Worm (Caenorhabditis elegans) whole organism, late embryonic: ENCODE measurements around the gene T05C12.1.

Source experiments
- K09A11.1 ChIP-seq: sonication (generic microtip); optimal IDR thresholded peaks from 2 replicates; lab custom pipeline; 2017; ENCODE audit warnings: antibody characterized with exemption, mild to moderate bottlenecking, missing genetic modification characterization, missing compliant biosample characterization; ENCODE audit not compliant: insufficient read depth
- T23F11.4 ChIP-seq: fragments of 200-800 bp; sonication (Bioruptor generic); optimal IDR thresholded peaks from 2 replicates; lab custom pipeline; 2018; ENCODE audit warnings: mild to moderate bottlenecking, missing genetic modification characterization, missing compliant biosample characterization
- ahr-1 ChIP-seq: sonication (generic microtip); optimal IDR thresholded peaks from 2 replicates; lab custom pipeline; 2016; ENCODE audit warnings: missing genetic modification characterization, missing compliant biosample characterization
- ceh-14 ChIP-seq: sonication (generic microtip); optimal IDR thresholded peaks from 2 replicates; lab custom pipeline; 2016; ENCODE audit warnings: missing genotype, missing genetic modification characterization, missing compliant biosample characterization
- ceh-19 ChIP-seq: fragments of 200-800 bp; sonication (Bioruptor generic); optimal IDR thresholded peaks from 2 replicates; lab custom pipeline; 2018; ENCODE audit warnings: mild to moderate bottlenecking, missing genetic modification characterization, missing compliant biosample characterization
- ceh-2 ChIP-seq: sonication (generic microtip); optimal IDR thresholded peaks from 2 replicates; lab custom pipeline; 2016; ENCODE audit warnings: missing genotype, missing genetic modification characterization, missing compliant biosample characterization
- ceh-22 ChIP-seq: sonication (generic microtip); optimal IDR thresholded peaks from 2 replicates; lab custom pipeline; 2017; ENCODE audit warnings: missing biosample characterization, missing genetic modification characterization
- ceh-31 ChIP-seq: sonication (generic microtip); optimal IDR thresholded peaks from 2 replicates; lab custom pipeline; 2016; ENCODE audit warnings: missing genetic modification characterization, missing compliant biosample characterization
- ceh-48 ChIP-seq: sonication (generic microtip); optimal IDR thresholded peaks from 2 replicates; lab custom pipeline; 2016; ENCODE audit warnings: missing genetic modification characterization, inconsistent platforms, missing compliant biosample characterization
- ceh-6 ChIP-seq: fragments of 200-800 bp; sonication (Bioruptor generic); optimal IDR thresholded peaks from 2 replicates; lab custom pipeline; 2018; ENCODE audit warnings: mild to moderate bottlenecking, missing genetic modification characterization, missing compliant biosample characterization
- ceh-9 ChIP-seq: sonication (generic microtip); optimal IDR thresholded peaks from 2 replicates; lab custom pipeline; 2016; ENCODE audit warnings: mild to moderate bottlenecking, missing genetic modification characterization, inconsistent platforms, missing compliant biosample characterization
- che-1 ChIP-seq: sonication (generic microtip); optimal IDR thresholded peaks from 2 replicates; lab custom pipeline; 2016; ENCODE audit warnings: mild to moderate bottlenecking, missing genetic modification characterization, missing compliant biosample characterization
- elt-2 ChIP-seq: sonication (generic microtip); optimal IDR thresholded peaks from 2 replicates; lab custom pipeline; 2016; ENCODE audit warnings: missing genetic modification reagents, missing genetic modification characterization, missing compliant biosample characterization
- elt-4 ChIP-seq: sonication (generic microtip); optimal IDR thresholded peaks from 2 replicates; lab custom pipeline; 2016; ENCODE audit warnings: missing genetic modification characterization, missing compliant biosample characterization
- eyg-1 ChIP-seq: sonication (generic microtip); optimal IDR thresholded peaks from 2 replicates; lab custom pipeline; 2016; ENCODE audit warnings: missing genotype, missing genetic modification characterization, missing compliant biosample characterization
- fkh-10 ChIP-seq: fragments of 150-350 bp; optimal IDR thresholded peaks from 2 replicates; lab custom pipeline; 2014; ENCODE audit warnings: missing biosample characterization, missing genetic modification reagents, missing genetic modification characterization
- gmeb-2 ChIP-seq: sonication (generic microtip); optimal IDR thresholded peaks from 2 replicates; lab custom pipeline; 2016; ENCODE audit warnings: missing genetic modification characterization, inconsistent platforms, missing compliant biosample characterization
- hlh-30 ChIP-seq: sonication (generic microtip); optimal IDR thresholded peaks from 2 replicates; lab custom pipeline; 2017; ENCODE audit warnings: antibody characterized with exemption, missing genetic modification characterization, missing compliant biosample characterization; ENCODE audit not compliant: insufficient read depth
- madf-2 ChIP-seq: sonication (generic microtip); optimal IDR thresholded peaks from 2 replicates; lab custom pipeline; 2017; ENCODE audit warnings: missing genetic modification characterization, missing compliant biosample characterization
- nfya-1 ChIP-seq: sonication (generic microtip); optimal IDR thresholded peaks from 2 replicates; lab custom pipeline; 2017; ENCODE audit warnings: missing genetic modification characterization, mild to moderate bottlenecking, missing compliant biosample characterization, antibody characterized with exemption, moderate library complexity
- nhr-11 ChIP-seq: fragments of 150-350 bp; optimal IDR thresholded peaks from 2 replicates; lab custom pipeline; 2014; ENCODE audit warnings: missing biosample characterization, missing genetic modification characterization
- nhr-232 ChIP-seq: sonication (generic microtip); optimal IDR thresholded peaks from 2 replicates; lab custom pipeline; 2016; ENCODE audit warnings: missing genetic modification characterization, missing compliant biosample characterization
- npax-4 ChIP-seq: sonication (generic microtip); optimal IDR thresholded peaks from 2 replicates; lab custom pipeline; 2016; ENCODE audit warnings: missing genetic modification characterization, missing compliant biosample characterization
- pat-9 ChIP-seq: fragments of 200-800 bp; sonication (Bioruptor generic); optimal IDR thresholded peaks from 2 replicates; lab custom pipeline; 2018; ENCODE audit warnings: mild to moderate bottlenecking, missing genetic modification characterization, moderate library complexity, missing compliant biosample characterization
- pha-2 ChIP-seq: sonication (generic microtip); optimal IDR thresholded peaks from 2 replicates; lab custom pipeline; 2017; ENCODE audit warnings: mild to moderate bottlenecking, missing genetic modification characterization, missing compliant biosample characterization
- pha-4 ChIP-seq: fragments of 150-350 bp; optimal IDR thresholded peaks from 2 replicates; lab custom pipeline; 2018; ENCODE audit warnings: missing biosample characterization, missing genetic modification reagents, missing genetic modification characterization
- pros-1 ChIP-seq: fragments of 150-350 bp; optimal IDR thresholded peaks from 2 replicates; lab custom pipeline; 2014; ENCODE audit warnings: missing biosample characterization, missing genetic modification reagents, missing genetic modification characterization
- rnt-1 ChIP-seq: sonication (generic microtip); optimal IDR thresholded peaks from 2 replicates; lab custom pipeline; 2016; ENCODE audit warnings: missing genetic modification characterization, missing compliant biosample characterization
- sdc-2 ChIP-seq: sonication (generic microtip); optimal IDR thresholded peaks from 2 replicates; lab custom pipeline; 2016; ENCODE audit warnings: missing genotype, missing genetic modification characterization, missing compliant biosample characterization
- sox-2 ChIP-seq: fragments of 200-800 bp; sonication (Bioruptor generic); IDR thresholded peaks from 2 replicates; pipeline ENCODE4 v1.3.6; 2022; ENCODE audit warnings: missing genetic modification reagents, missing genetic modification characterization, missing compliant biosample characterization
- syd-9 ChIP-seq: sonication (generic microtip); optimal IDR thresholded peaks from 2 replicates; lab custom pipeline; 2016; ENCODE audit warnings: mild to moderate bottlenecking, missing genetic modification characterization, moderate library complexity, missing compliant biosample characterization
- tbx-2 ChIP-seq: sonication (generic microtip); optimal IDR thresholded peaks from 2 replicates; lab custom pipeline; 2016; ENCODE audit warnings: missing genetic modification characterization, missing compliant biosample characterization
- tbx-7 ChIP-seq: sonication (generic microtip); optimal IDR thresholded peaks from 2 replicates; lab custom pipeline; 2016; ENCODE audit warnings: missing genotype, missing genetic modification characterization, missing compliant biosample characterization
- unc-42 ChIP-seq: sonication (generic microtip); optimal IDR thresholded peaks from 2 replicates; lab custom pipeline; 2016; ENCODE audit warnings: missing genotype, missing genetic modification characterization, missing compliant biosample characterization
- unc-55 ChIP-seq: sonication (generic microtip); optimal IDR thresholded peaks from 2 replicates; lab custom pipeline; 2017; ENCODE audit warnings: missing biosample characterization, missing genetic modification reagents, missing genetic modification characterization
- unc-86 ChIP-seq: sonication (generic microtip); optimal IDR thresholded peaks from 2 replicates; lab custom pipeline; 2016; ENCODE audit warnings: missing genetic modification characterization, missing compliant biosample characterization
- zip-5 ChIP-seq: sonication (generic microtip); optimal IDR thresholded peaks from 2 replicates; lab custom pipeline; 2016; ENCODE audit warnings: missing genetic modification characterization, missing compliant biosample characterization
- ztf-16 ChIP-seq: sonication (generic microtip); optimal IDR thresholded peaks from 2 replicates; lab custom pipeline; 2017; ENCODE audit warnings: missing genetic modification characterization, missing compliant biosample characterization

T05C12.1 gene

ce11 chrII:8169283-8169682 is 4.2 kb upstream of the T05C12.1 start, which contains the start of gene T05C12.15:
T05C12.15 (plus strand) TSS chrII:8169583.
- peak; percentile 20 for TF ChIP-seq unc-55 (GFP tag; lab: Kevin White, UChicago)
- TF ChIP-seq npax-4 (tag; lab: Kevin White, UChicago): no peak

- TF ChIP-seq tbx-7 (tag; lab: Kevin White, UChicago) (no peak), ceh-19 (GFP tag; lab: Kevin White, UChicago) (no peak), T23F11.4 (GFP tag; lab: Kevin White, UChicago) (no peak), ceh-31 (no peak), K09A11.1 (tag; lab: Kevin White, UChicago) (no peak), nfya-1 (no peak), pha-4 (tag; lab: Kevin White, UChicago) (no peak), gmeb-2 (tag; lab: Kevin White, UChicago) (no peak), che-1 (tag; lab: Kevin White, UChicago) (no peak), madf-2 (no peak), ceh-14 (no peak), fkh-10 (GFP tag; lab: Kevin White, UChicago) (no peak), ahr-1 (tag; lab: Kevin White, UChicago) (no peak), nhr-232 (tag; lab: Kevin White, UChicago) (no peak), ceh-6 (GFP tag; lab: Kevin White, UChicago) (no peak), nhr-11 (no peak), ceh-2 (tag; lab: Kevin White, UChicago) (no peak), pat-9 (tag; lab: Kevin White, UChicago) (no peak), hlh-30 (tag; lab: Kevin White, UChicago) (no peak)
These were observed 3.1 kb upstream of the T05C12.1 start, which contains the start of gene T05C12.11 for ce11 chrII:8170374-8170773. T05C12.11 (minus strand) TSS chrII:8170474.

ce11 chrII:8174148-8174547 is 668 bp downstream of the T05C12.1 start:
- TF ChIP-seq ztf-16 (no peak), unc-42 (tag; lab: Kevin White, UChicago) (no peak), elt-2 (tag; lab: Kevin White, UChicago) (no peak), sdc-2 (no peak), eyg-1 (tag; lab: Kevin White, UChicago) (no peak), pros-1 (tag; lab: Kevin White, UChicago) (no peak), unc-86 (tag; lab: Kevin White, UChicago) (no peak), npax-4 (tag; lab: Kevin White, UChicago) (no peak), elt-4 (tag; lab: Kevin White, UChicago) (no peak), ceh-48 (tag; lab: Kevin White, UChicago) (no peak), zip-5 (no peak), sox-2 (GFP tag; lab: Robert Waterston, UW) (no peak), T23F11.4 (GFP tag; lab: Kevin White, UChicago) (no peak), ceh-9 (no peak), ceh-19 (GFP tag; lab: Kevin White, UChicago) (no peak), rnt-1 (tag; lab: Kevin White, UChicago) (no peak)

ce11 chrII:8177095-8177494 is 3.6 kb downstream of the T05C12.1 start, which contains the start of gene acr-14:
acr-14 (minus strand) TSS chrII:8177195.
- no peak for TF ChIP-seq pha-2
- TF ChIP-seq ceh-6 (GFP tag; lab: Kevin White, UChicago): no peak
- no peak for TF ChIP-seq elt-4 (tag; lab: Kevin White, UChicago)
- no peak for TF ChIP-seq ceh-22 (tag; lab: Kevin White, UChicago)
- TF ChIP-seq ceh-14: no peak
- no peak for TF ChIP-seq unc-55 (GFP tag; lab: Kevin White, UChicago)
- TF ChIP-seq T23F11.4 (GFP tag; lab: Kevin White, UChicago): no peak
- TF ChIP-seq syd-9 (tag; lab: Kevin White, UChicago): no peak
- TF ChIP-seq nhr-11: no peak
- no peak for TF ChIP-seq tbx-2 (tag; lab: Kevin White, UChicago)
